Worm (Caenorhabditis elegans) whole organism, L3 larva: ENCODE data around the gene C23F12.3.

Source experiments
- ZK546.5 ChIP-seq: sonication (generic microtip); optimal IDR thresholded peaks from 2 replicates; lab custom pipeline; 2017; ENCODE audit warnings: missing biosample characterization, missing genetic modification characterization
- aly-2 ChIP-seq: fragments of 150-350 bp; optimal IDR thresholded peaks from 2 replicates; lab custom pipeline; 2014; ENCODE audit warnings: missing biosample characterization, missing genetic modification characterization
- ama-1 ChIP-seq: fragments of 150-350 bp; optimal IDR thresholded peaks from 2 replicates; lab custom pipeline; 2018
- ceh-16 ChIP-seq: sonication (generic microtip); optimal IDR thresholded peaks from 2 replicates; lab custom pipeline; 2017; ENCODE audit warnings: missing biosample characterization, missing genetic modification characterization
- ceh-82 ChIP-seq: fragments of 150-350 bp; optimal IDR thresholded peaks from 2 replicates; lab custom pipeline; 2014; ENCODE audit warnings: missing biosample characterization, missing genetic modification characterization
- daf-12 ChIP-seq: fragments of 150-350 bp; optimal IDR thresholded peaks from 2 replicates; lab custom pipeline; 2014; ENCODE audit warnings: missing biosample characterization, missing genetic modification reagents, missing genetic modification characterization
- egl-27 ChIP-seq: sonication (generic microtip); optimal IDR thresholded peaks from 4 replicates; lab custom pipeline; 2017; ENCODE audit warnings: missing biosample characterization, missing genetic modification reagents, missing genetic modification characterization
- egl-5 ChIP-seq: fragments of 150-350 bp; optimal IDR thresholded peaks from 2 replicates; lab custom pipeline; 2017; ENCODE audit warnings: missing biosample characterization, missing genetic modification reagents, missing genetic modification characterization, inconsistent platforms
- elt-2 ChIP-seq: sonication (generic microtip); optimal IDR thresholded peaks from 2 replicates; lab custom pipeline; 2016; ENCODE audit warnings: missing genetic modification reagents, mild to moderate bottlenecking, missing genetic modification characterization, missing compliant biosample characterization
- eor-1 ChIP-seq, 2 experiments: fragments of 150-350 bp; optimal IDR thresholded peaks; 2 replicates each; lab custom pipeline; 2014 to 2018; ENCODE audit warnings: missing biosample characterization in 2 of 2, missing genetic modification characterization in 2 of 2
- fkh-10 ChIP-seq: sonication (generic microtip); optimal IDR thresholded peaks from 2 replicates; lab custom pipeline; 2017; ENCODE audit warnings: missing biosample characterization, missing genetic modification reagents, missing genetic modification characterization
- fos-1 ChIP-seq: fragments of 150-350 bp; optimal IDR thresholded peaks from 2 replicates; lab custom pipeline; 2014; ENCODE audit warnings: missing biosample characterization, missing genetic modification characterization
- hmg-11 ChIP-seq: sonication (generic microtip); optimal IDR thresholded peaks from 2 replicates; lab custom pipeline; 2016; ENCODE audit warnings: missing genetic modification characterization, missing compliant biosample characterization
- jun-1 ChIP-seq: fragments of 150-350 bp; optimal IDR thresholded peaks from 2 replicates; lab custom pipeline; 2014; ENCODE audit warnings: missing biosample characterization, missing genetic modification reagents, missing genetic modification characterization
- lin-15B ChIP-seq: fragments of 150-350 bp; optimal IDR thresholded peaks from 2 replicates; lab custom pipeline; 2014; ENCODE audit warnings: missing biosample characterization, missing genetic modification characterization
- lin-39 ChIP-seq: fragments of 150-350 bp; optimal IDR thresholded peaks from 2 replicates; lab custom pipeline; 2018; ENCODE audit warnings: missing biosample characterization, missing genetic modification reagents, missing genetic modification characterization
- lsy-12 ChIP-seq: sonication (generic microtip); optimal IDR thresholded peaks from 2 replicates; lab custom pipeline; 2016; ENCODE audit warnings: mild to moderate bottlenecking, missing genetic modification characterization, missing compliant biosample characterization
- mml-1 ChIP-seq: fragments of 150-350 bp; sonication (generic microtip); optimal IDR thresholded peaks from 3 replicates; lab custom pipeline; 2014; ENCODE audit warnings: missing biosample characterization, missing genetic modification characterization
- nfya-1 ChIP-seq: sonication (generic microtip); optimal IDR thresholded peaks from 2 replicates; lab custom pipeline; 2017; ENCODE audit warnings: missing genetic modification characterization, mild to moderate bottlenecking, missing compliant biosample characterization, antibody characterized with exemption, moderate library complexity; ENCODE audit not compliant: insufficient read depth
- nhr-11 ChIP-seq: fragments of 150-350 bp; optimal IDR thresholded peaks from 2 replicates; lab custom pipeline; 2014; ENCODE audit warnings: missing biosample characterization, missing genetic modification characterization
- nhr-23 ChIP-seq: fragments of 150-350 bp; optimal IDR thresholded peaks from 2 replicates; lab custom pipeline; 2014; ENCODE audit warnings: missing biosample characterization, missing genetic modification reagents, missing genetic modification characterization
- nhr-237 ChIP-seq: fragments of 150-350 bp; optimal IDR thresholded peaks from 2 replicates; lab custom pipeline; 2014; ENCODE audit warnings: missing biosample characterization, missing genetic modification characterization
- nhr-25 ChIP-seq: sonication (generic microtip); optimal IDR thresholded peaks from 2 replicates; lab custom pipeline; 2017; ENCODE audit warnings: missing biosample characterization, missing genetic modification characterization
- nhr-28 ChIP-seq: fragments of 150-350 bp; optimal IDR thresholded peaks from 2 replicates; lab custom pipeline; 2014; ENCODE audit warnings: missing biosample characterization, missing genetic modification characterization
- nhr-43 ChIP-seq: sonication (generic microtip); optimal IDR thresholded peaks from 2 replicates; lab custom pipeline; 2016; ENCODE audit warnings: mild to moderate bottlenecking, missing genetic modification characterization, missing compliant biosample characterization; ENCODE audit not compliant: poor library complexity, severe bottlenecking
- nhr-67 ChIP-seq: fragments of 150-350 bp; optimal IDR thresholded peaks from 2 replicates; lab custom pipeline; 2014; ENCODE audit warnings: missing biosample characterization, missing genetic modification characterization
- nhr-76 ChIP-seq: fragments of 150-350 bp; sonication (generic microtip); optimal IDR thresholded peaks from 5 replicates; lab custom pipeline; 2014; ENCODE audit warnings: missing biosample characterization, missing genetic modification characterization
- nhr-77 ChIP-seq: fragments of 150-350 bp; optimal IDR thresholded peaks from 2 replicates; lab custom pipeline; 2014; ENCODE audit warnings: missing biosample characterization, missing genetic modification characterization
- pha-4 ChIP-seq: fragments of 150-350 bp; optimal IDR thresholded peaks from 2 replicates; lab custom pipeline; 2014; ENCODE audit warnings: missing biosample characterization, missing genetic modification reagents, missing genetic modification characterization
- sea-2 ChIP-seq: fragments of 150-350 bp; sonication (generic microtip); optimal IDR thresholded peaks from 4 replicates; lab custom pipeline; 2014; ENCODE audit warnings: missing biosample characterization, missing genetic modification reagents, missing genetic modification characterization
- skn-1 ChIP-seq: fragments of 150-350 bp; optimal IDR thresholded peaks from 2 replicates; lab custom pipeline; 2014; ENCODE audit warnings: missing biosample characterization, missing genetic modification characterization
- snpc-4 ChIP-seq: fragments of 150-350 bp; optimal IDR thresholded peaks from 2 replicates; lab custom pipeline; 2014; ENCODE audit warnings: missing biosample characterization, missing genetic modification characterization
- tbx-2 ChIP-seq: sonication (generic microtip); optimal IDR thresholded peaks from 2 replicates; lab custom pipeline; 2016; ENCODE audit warnings: mild to moderate bottlenecking, missing genetic modification characterization, missing compliant biosample characterization
- unc-62 ChIP-seq: fragments of 150-350 bp; sonication (generic microtip); optimal IDR thresholded peaks from 4 replicates; lab custom pipeline; 2014; ENCODE audit warnings: missing biosample characterization, missing genetic modification reagents, missing genetic modification characterization
- ztf-11 ChIP-seq: fragments of 150-350 bp; optimal IDR thresholded peaks from 2 replicates; lab custom pipeline; 2014; ENCODE audit warnings: missing biosample characterization, missing genetic modification characterization
- ztf-4 ChIP-seq: fragments of 150-350 bp; optimal IDR thresholded peaks from 2 replicates; lab custom pipeline; 2014; ENCODE audit warnings: missing biosample characterization, missing genetic modification characterization

The C23F12.3 gene

DNA sequence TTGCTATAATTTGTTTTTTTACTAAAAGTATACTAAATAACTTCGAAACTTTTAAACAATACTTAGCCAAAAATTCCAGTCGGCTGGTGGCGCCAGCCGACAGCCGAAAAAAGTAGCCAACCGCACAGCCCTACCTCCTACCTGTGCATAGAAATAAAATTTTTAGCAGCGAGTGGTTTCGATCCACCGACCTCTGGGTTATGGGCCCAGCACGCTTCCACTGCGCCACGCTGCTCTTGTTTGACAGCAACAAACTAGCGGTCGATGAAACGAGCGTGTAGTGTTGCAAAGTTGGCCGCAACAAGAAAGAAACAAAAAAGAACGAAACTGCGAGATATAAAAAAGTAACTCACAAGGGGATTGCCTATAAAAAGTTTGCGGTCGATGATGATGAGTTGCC lies 18.5 kb upstream of the C23F12.3 start:
- TF ChIP-seq skn-1 (tag; lab: Kevin White, UChicago) (peak; percentile 8), pha-4 (tag; lab: Kevin White, UChicago) (peak; percentile 53), ZK546.5 (tag; lab: Kevin White, UChicago) (no peak), nhr-28 (no peak), tbx-2 (tag; lab: Kevin White, UChicago) (peak; percentile 35), hmg-11 (tag; lab: Kevin White, UChicago) (peak; percentile 53), ztf-11 (no peak), jun-1 (tag; lab: Kevin White, UChicago) (peak; percentile 30), lsy-12 (tag; lab: Kevin White, UChicago) (peak; percentile 68), lin-39 (tag; lab: Kevin White, UChicago) (peak; percentile 35), elt-2 (tag; lab: Kevin White, UChicago) (peak; percentile 41), nfya-1 (tag; lab: Kevin White, UChicago) (peak; percentile 33)

ce11 chrX:9373729-9374128 lies 17.7 kb upstream of the C23F12.3 start:
- no peak for TF ChIP-seq lin-15B (tag; lab: Kevin White, UChicago)
- TF ChIP-seq fkh-10, result peak; percentile 39

DNA sequence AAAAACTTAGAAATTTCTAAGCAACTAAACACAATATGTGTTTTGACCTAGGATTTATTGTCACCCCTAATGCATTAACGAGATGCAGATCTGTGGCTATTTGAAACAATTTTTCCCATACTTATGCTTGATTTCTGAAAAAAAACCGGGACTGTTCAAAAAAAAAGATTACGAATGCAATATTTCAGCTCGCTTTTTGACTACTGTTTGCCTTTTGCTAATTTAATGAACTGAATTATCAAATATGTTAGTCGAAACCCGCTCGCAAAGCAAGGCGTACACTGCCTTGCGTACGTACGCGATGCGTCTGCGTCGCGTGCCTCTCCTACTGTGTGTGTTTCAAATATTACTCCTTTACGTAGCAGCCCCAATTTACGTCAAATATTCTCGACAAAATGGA lies 4.4 kb upstream of the C23F12.3 start, which contains the start of gene C23F12.4:
Gene C23F12.4 (plus strand): TSS at position 301 of the 400 bp plus-strand sequence.
- TF ChIP-seq nhr-67 (tag; lab: Kevin White, UChicago) (no peak), lin-39 (tag; lab: Kevin White, UChicago) (no peak), aly-2 (tag; lab: Kevin White, UChicago) (no peak), eor-1 (tag; optimal IDR thresholded peaks at IDR 0.05; lab: Kevin White, UChicago) (no peak), nhr-23 (tag; lab: Kevin White, UChicago) (no peak), nhr-43 (tag; lab: Kevin White, UChicago) (no peak), pha-4 (tag; lab: Kevin White, UChicago) (no peak), ztf-11 (no peak), tbx-2 (tag; lab: Kevin White, UChicago) (no peak), ZK546.5 (tag; lab: Kevin White, UChicago) (no peak), fos-1 (tag; lab: Kevin White, UChicago) (no peak), nhr-76 (tag; lab: Kevin White, UChicago) (no peak), nhr-28 (no peak), ceh-82 (tag; lab: Kevin White, UChicago) (no peak), lsy-12 (tag; lab: Kevin White, UChicago) (no peak)

DNA sequence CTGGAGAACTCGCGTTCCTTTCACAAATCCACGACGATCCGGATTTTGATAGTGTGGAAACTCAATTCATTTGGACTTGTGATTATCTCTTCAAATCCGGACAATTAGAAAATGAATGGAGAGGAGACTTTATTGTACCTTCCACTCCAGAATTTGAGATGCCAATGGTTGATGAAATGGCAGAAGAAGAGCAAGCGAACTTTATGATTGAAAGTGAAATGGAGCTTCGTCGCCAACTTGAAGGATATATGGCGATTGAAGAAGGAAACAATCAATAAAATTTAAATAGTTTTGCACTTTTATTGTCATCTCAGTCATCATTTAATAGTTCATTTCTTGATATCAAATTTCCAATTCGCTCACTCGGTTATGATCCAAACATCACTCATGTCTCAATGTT lies 2.8 kb upstream of the C23F12.3 start:
- no peak for TF ChIP-seq ztf-11
- no peak for TF ChIP-seq nhr-25 (tag; lab: Kevin White, UChicago)
- TF ChIP-seq nhr-237 (tag; lab: Kevin White, UChicago), result no peak
- TF ChIP-seq ceh-16 (tag; lab: Kevin White, UChicago), result no peak
- no peak for TF ChIP-seq nhr-77
- no peak for TF ChIP-seq elt-2 (tag; lab: Kevin White, UChicago)
- TF ChIP-seq skn-1 (tag; lab: Kevin White, UChicago), result no peak
- TF ChIP-seq fos-1 (tag; lab: Kevin White, UChicago), result no peak
- TF ChIP-seq lin-39 (tag; lab: Kevin White, UChicago), result no peak
- TF ChIP-seq mml-1, result no peak
- TF ChIP-seq snpc-4 (tag; lab: Kevin White, UChicago), result no peak
- TF ChIP-seq, all 47 proteins: peak for 0

ce11 chrX:9393750-9394149 lies 2.3 kb downstream of the C23F12.3 start, which contains the start of gene C23F12.9:
C23F12.9 (plus strand) TSS chrX:9394050.
- no peak for TF ChIP-seq jun-1 (tag; lab: Kevin White, UChicago)
- no peak for TF ChIP-seq nhr-77
- no peak for TF ChIP-seq aly-2 (tag; lab: Kevin White, UChicago)
- TF ChIP-seq egl-5 (tag; lab: Kevin White, UChicago), result no peak
- no peak for TF ChIP-seq ZK546.5 (tag; lab: Kevin White, UChicago)
- TF ChIP-seq ztf-4 (tag; lab: Kevin White, UChicago), result no peak
- TF ChIP-seq nhr-67 (tag; lab: Kevin White, UChicago), result no peak
- TF ChIP-seq sea-2 (GFP tag; lab: Kevin White, UChicago), result no peak
- no peak for TF ChIP-seq ama-1 (lab: Kevin White, UChicago)
- no peak for TF ChIP-seq nhr-25 (tag; lab: Kevin White, UChicago)
- no peak for TF ChIP-seq lsy-12 (tag; lab: Kevin White, UChicago)
- TF ChIP-seq fkh-10, result no peak
- TF ChIP-seq nhr-11 (tag; lab: Kevin White, UChicago), result no peak
- TF ChIP-seq unc-62 (GFP tag; lab: Kevin White, UChicago), result no peak
- TF ChIP-seq daf-12 (tag; lab: Kevin White, UChicago), result no peak
- no peak for TF ChIP-seq elt-2 (tag; lab: Kevin White, UChicago)
- no peak for TF ChIP-seq tbx-2 (tag; lab: Kevin White, UChicago)
- no peak for TF ChIP-seq egl-27 (tag; lab: Kevin White, UChicago)
- no peak for TF ChIP-seq nhr-76 (tag; lab: Kevin White, UChicago)
